Fruit fly (Drosophila melanogaster) whole organism, prepupa: Measurements from ENCODE around the gene TwdlV.

Experiments
- Blimp-1 ChIP-seq: fragments of 200-800 bp; sonication (Bioruptor generic); optimal IDR thresholded peaks from 3 replicates; lab custom pipeline; 2017; ENCODE audit warnings: missing biosample characterization, missing genetic modification characterization, mild to moderate bottlenecking, moderate library complexity, missing genetic modification reagents
- CG11762 ChIP-seq: fragments of 200-800 bp; sonication (Bioruptor generic); optimal IDR thresholded peaks from 3 replicates; lab custom pipeline; 2016; ENCODE audit warnings: missing biosample characterization, missing genetic modification characterization; ENCODE audit not compliant: insufficient read depth
- CG15336 ChIP-seq: fragments of 200-800 bp; sonication (Bioruptor generic); IDR thresholded peaks from 2 replicates; pipeline ENCODE4 v1.3.6; 2022; ENCODE audit warnings: missing biosample characterization, missing genetic modification characterization
- CG1621 ChIP-seq: fragments of 200-800 bp; sonication (Bioruptor generic); optimal IDR thresholded peaks from 3 replicates; lab custom pipeline; 2018; ENCODE audit warnings: missing biosample characterization, mild to moderate bottlenecking, missing genetic modification characterization
- CG16779 ChIP-seq: fragments of 200-800 bp; sonication (Bioruptor generic); optimal IDR thresholded peaks from 3 replicates; lab custom pipeline; 2017; ENCODE audit warnings: missing biosample characterization, mild to moderate bottlenecking, missing genetic modification characterization
- CG3032 ChIP-seq: fragments of 200-800 bp; optimal IDR thresholded peaks from 2 replicates; lab custom pipeline; 2019; ENCODE audit warnings: missing biosample characterization, mild to moderate bottlenecking, missing genetic modification characterization, moderate library complexity
- CG32006 ChIP-seq: fragments of 200-800 bp; sonication (Bioruptor generic); optimal IDR thresholded peaks from 3 replicates; lab custom pipeline; 2017; ENCODE audit warnings: missing biosample characterization, mild to moderate bottlenecking, missing genetic modification characterization
- CG34406 ChIP-seq: fragments of 200-800 bp; sonication (Bioruptor generic); optimal IDR thresholded peaks from 3 replicates; lab custom pipeline; 2016; ENCODE audit warnings: missing biosample characterization, missing genetic modification characterization
- CG3919 ChIP-seq: fragments of 200-800 bp; sonication (Bioruptor generic); optimal IDR thresholded peaks from 3 replicates; lab custom pipeline; 2016; ENCODE audit warnings: missing biosample characterization, missing genetic modification characterization
- CG4318 ChIP-seq: fragments of 200-800 bp; sonication (Bioruptor generic); optimal IDR thresholded peaks from 3 replicates; lab custom pipeline; 2017; ENCODE audit warnings: missing biosample characterization, mild to moderate bottlenecking, missing genetic modification characterization
- CG6276 ChIP-seq: fragments of 200-800 bp; sonication (Bioruptor generic); optimal IDR thresholded peaks from 2 replicates; lab custom pipeline; 2017; ENCODE audit warnings: missing biosample characterization, mild to moderate bottlenecking, missing genetic modification characterization
- CG6808 ChIP-seq: fragments of 200-800 bp; sonication (Bioruptor generic); optimal IDR thresholded peaks from 3 replicates; lab custom pipeline; 2017; ENCODE audit warnings: missing biosample characterization, missing genetic modification characterization, mild to moderate bottlenecking, moderate library complexity, missing genetic modification reagents
- CG6854 ChIP-seq: fragments of 200-800 bp; sonication (Bioruptor generic); optimal IDR thresholded peaks from 2 replicates; lab custom pipeline; 2017; ENCODE audit warnings: missing biosample characterization, mild to moderate bottlenecking, missing genetic modification characterization
- CG7368 ChIP-seq: fragments of 200-800 bp; sonication (Bioruptor generic); optimal IDR thresholded peaks from 3 replicates; lab custom pipeline; 2016; ENCODE audit warnings: missing biosample characterization, missing genetic modification characterization
- CG8119 ChIP-seq: fragments of 200-800 bp; sonication (Bioruptor generic); IDR thresholded peaks from 3 replicates; pipeline ENCODE4 v1.3.6; 2022; ENCODE audit warnings: missing biosample characterization, missing genetic modification characterization
- CG8319 ChIP-seq: fragments of 200-800 bp; sonication (Bioruptor generic); optimal IDR thresholded peaks from 3 replicates; lab custom pipeline; 2016; ENCODE audit warnings: missing biosample characterization, missing genetic modification characterization
- CG9139 ChIP-seq: fragments of 200-800 bp; sonication (Bioruptor generic); optimal IDR thresholded peaks from 3 replicates; lab custom pipeline; 2017; ENCODE audit warnings: missing biosample characterization, mild to moderate bottlenecking, missing genetic modification characterization
- Eip75B ChIP-seq: fragments of 200-800 bp; sonication (Bioruptor generic); optimal IDR thresholded peaks from 3 replicates; lab custom pipeline; 2016; ENCODE audit warnings: missing biosample characterization, missing genetic modification characterization
- Eip78C ChIP-seq: fragments of 200-800 bp; sonication (Bioruptor generic); peaks from one replicate; lab custom pipeline; 2016; ENCODE audit warnings: missing biosample characterization, missing genetic modification characterization
- Gug ChIP-seq: fragments of 200-800 bp; sonication (Bioruptor generic); IDR thresholded peaks from 2 replicates; pipeline ENCODE4 v1.3.6; 2022; ENCODE audit warnings: missing biosample characterization, missing genetic modification characterization
- Hr39 ChIP-seq: fragments of 200-800 bp; sonication (Bioruptor generic); optimal IDR thresholded peaks from 2 replicates; lab custom pipeline; 2016; ENCODE audit warnings: missing biosample characterization, missing genetic modification characterization
- Hr4 ChIP-seq: fragments of 200-800 bp; sonication (Bioruptor generic); optimal IDR thresholded peaks from 3 replicates; lab custom pipeline; 2016; ENCODE audit warnings: missing biosample characterization, missing genetic modification characterization
- Lpt ChIP-seq: fragments of 200-800 bp; sonication (Bioruptor generic); optimal IDR thresholded peaks from 3 replicates; lab custom pipeline; 2016; ENCODE audit warnings: missing biosample characterization, missing genetic modification characterization
- Met ChIP-seq: fragments of 200-800 bp; sonication (Bioruptor generic); optimal IDR thresholded peaks from 3 replicates; lab custom pipeline; 2016; ENCODE audit warnings: missing biosample characterization, missing genetic modification characterization
- Smox ChIP-seq: fragments of 200-800 bp; sonication (Bioruptor generic); optimal IDR thresholded peaks from 3 replicates; lab custom pipeline; 2016; ENCODE audit warnings: missing biosample characterization, missing genetic modification characterization
- Sox102F ChIP-seq: fragments of 200-800 bp; sonication (Bioruptor generic); optimal IDR thresholded peaks from 2 replicates; lab custom pipeline; 2016; ENCODE audit warnings: missing biosample characterization, mild to moderate bottlenecking, missing genetic modification characterization
- Sox14 ChIP-seq: fragments of 200-800 bp; sonication (Bioruptor generic); optimal IDR thresholded peaks from 3 replicates; lab custom pipeline; 2016; ENCODE audit warnings: missing biosample characterization, missing genetic modification characterization
- Sox15 ChIP-seq: fragments of 200-800 bp; sonication (Bioruptor generic); optimal IDR thresholded peaks from 3 replicates; lab custom pipeline; 2016; ENCODE audit warnings: missing biosample characterization, missing genetic modification characterization
- achi ChIP-seq: fragments of 200-800 bp; sonication (Bioruptor generic); optimal IDR thresholded peaks from 3 replicates; lab custom pipeline; 2016; ENCODE audit warnings: missing biosample characterization, missing genetic modification characterization
- acj6 ChIP-seq: fragments of 200-800 bp; sonication (Bioruptor generic); optimal IDR thresholded peaks from 3 replicates; lab custom pipeline; 2016; ENCODE audit warnings: missing biosample characterization, missing genetic modification characterization
- cyc ChIP-seq: fragments of 200-800 bp; sonication (Bioruptor generic); optimal IDR thresholded peaks from 3 replicates; lab custom pipeline; 2016; ENCODE audit warnings: missing biosample characterization, missing genetic modification characterization
- esn ChIP-seq: fragments of 200-800 bp; sonication (Bioruptor generic); optimal IDR thresholded peaks from 2 replicates; lab custom pipeline; 2016; ENCODE audit warnings: missing biosample characterization, mild to moderate bottlenecking, missing genetic modification characterization, moderate library complexity
- fd59A ChIP-seq: fragments of 200-800 bp; sonication (Bioruptor generic); optimal IDR thresholded peaks from 2 replicates; lab custom pipeline; 2017; ENCODE audit warnings: missing biosample characterization, mild to moderate bottlenecking, missing genetic modification characterization, missing genetic modification reagents
- fkh ChIP-seq: fragments of 200-800 bp; sonication (Bioruptor generic); optimal IDR thresholded peaks from 3 replicates; lab custom pipeline; 2017; ENCODE audit warnings: missing biosample characterization, mild to moderate bottlenecking, missing genetic modification characterization, moderate library complexity
- lz ChIP-seq: fragments of 200-800 bp; sonication (Bioruptor generic); optimal IDR thresholded peaks from 3 replicates; lab custom pipeline; 2016; ENCODE audit warnings: missing biosample characterization, missing genetic modification characterization
- pdm3 ChIP-seq: fragments of 200-800 bp; sonication (Bioruptor generic); optimal IDR thresholded peaks from 3 replicates; lab custom pipeline; 2016; ENCODE audit warnings: missing biosample characterization, missing genetic modification characterization
- salr ChIP-seq, 2 experiments: fragments of 200-800 bp; sonication (Bioruptor generic); optimal IDR thresholded peaks; 3 replicates each; lab custom pipeline; 2016 to 2018; ENCODE audit warnings: missing biosample characterization in 2 of 2, missing genetic modification characterization in 2 of 2, mild to moderate bottlenecking in 1 of 2
- spab ChIP-seq: fragments of 200-800 bp; sonication (Bioruptor generic); optimal IDR thresholded peaks from 2 replicates; lab custom pipeline; 2017; ENCODE audit warnings: missing biosample characterization, mild to moderate bottlenecking, missing genetic modification characterization, missing genetic modification reagents
- ss ChIP-seq, 2 experiments: fragments of 200-800 bp; sonication (Bioruptor generic); optimal IDR thresholded peaks; 2 replicates in 1 of 2; 3 replicates in 1 of 2; lab custom pipeline; 2017 to 2018; ENCODE audit warnings: mild to moderate bottlenecking in 2 of 2, missing biosample characterization in 2 of 2, missing genetic modification characterization in 2 of 2, moderate library complexity in 1 of 2
- svp ChIP-seq: fragments of 200-800 bp; sonication (Bioruptor generic); peaks from one replicate; lab custom pipeline; 2016; ENCODE audit warnings: missing biosample characterization, missing genetic modification characterization
- topi ChIP-seq: fragments of 200-800 bp; sonication (Bioruptor generic); optimal IDR thresholded peaks from 3 replicates; lab custom pipeline; 2016; ENCODE audit warnings: missing biosample characterization, missing genetic modification characterization
- vri ChIP-seq: fragments of 200-800 bp; sonication (Bioruptor generic); optimal IDR thresholded peaks from 3 replicates; lab custom pipeline; 2016; ENCODE audit warnings: missing biosample characterization, mild to moderate bottlenecking, missing genetic modification characterization

The TwdlV gene

dm6 chr3R:4236534-4236933 is 18.0 kb upstream of the TwdlV start (continued):
- TF ChIP-seq CG16779 (tag; lab: Kevin White, UChicago) (peak; percentile 37), Sox102F (GFP tag; lab: Kevin White, UChicago) (no peak), Hr4 (GFP tag; lab: Kevin White, UChicago) (no peak), Eip75B (peak; percentile 12), CG6854 (no peak), esn (GFP tag; lab: Kevin White, UChicago) (peak; percentile 25), topi (GFP tag; lab: Kevin White, UChicago) (peak; percentile 16), CG32006 (GFP tag; lab: Kevin White, UChicago) (no peak), Lpt (GFP tag; lab: Kevin White, UChicago) (peak; percentile 45), CG8119 (GFP tag; lab: Robert Waterston, UW) (no peak), lz (no peak), CG3032 (tag; lab: Kevin White, UChicago) (no peak), Smox (GFP tag; lab: Kevin White, UChicago) (no peak), acj6 (GFP tag; lab: Kevin White, UChicago) (no peak), CG6808 (GFP tag; lab: Kevin White, UChicago) (peak; percentile 0), CG1621 (tag; lab: Kevin White, UChicago) (peak; percentile 41), salr (GFP tag; optimal IDR thresholded peaks at IDR 0.05; lab: Kevin White, UChicago) (no peak), cyc (no peak), CG4318 (no peak), fkh (GFP tag; lab: Kevin White, UChicago) (no peak), Gug (no peak), vri (GFP tag; lab: Kevin White, UChicago) (no peak), CG3919 (GFP tag; lab: Kevin White, UChicago) (peak; percentile 14), Hr39 (GFP tag; lab: Kevin White, UChicago) (no peak), Blimp-1 (GFP tag; lab: Kevin White, UChicago) (no peak), CG34406 (GFP tag; lab: Kevin White, UChicago) (no peak), CG15336 (GFP tag; lab: Robert Waterston, UW) (no peak), CG9139 (peak; percentile 45)

- peak; percentile 95 for TF ChIP-seq svp (GFP tag; lab: Kevin White, UChicago)
- no peak for TF ChIP-seq lz
- TF ChIP-seq CG6808 (GFP tag; lab: Kevin White, UChicago), result no peak
- TF ChIP-seq fkh (GFP tag; lab: Kevin White, UChicago), result no peak
- peak; percentile 24 for TF ChIP-seq Eip78C (GFP tag; lab: Kevin White, UChicago)
- TF ChIP-seq Eip75B, result no peak
- TF ChIP-seq CG8119 (GFP tag; lab: Robert Waterston, UW), result no peak
- TF ChIP-seq, all 60 proteins: peak for 2
These were observed 12.7 kb upstream of the TwdlV start for dm6 chr3R:4241776-4242175.

- TF ChIP-seq CG1621 (tag; lab: Kevin White, UChicago) (peak; percentile 7), Smox (GFP tag; lab: Kevin White, UChicago) (no peak), svp (GFP tag; lab: Kevin White, UChicago) (peak; percentile 89), Sox15 (GFP tag; lab: Kevin White, UChicago) (no peak)
These were observed 12.2 kb upstream of the TwdlV start, which contains the start of gene CG14642 for dm6 chr3R:4242209-4242887. Gene CG14642, minus strand, starts transcription at chr3R:4242717.

dm6 chr3R:4243096-4243940 is 11.2 kb upstream of the TwdlV start, which contains the start of gene CG34305:
Gene CG34305, minus strand, starts transcription at chr3R:4243146.
- TF ChIP-seq fd59A, result no peak
- peak; percentile 54 for TF ChIP-seq pdm3 (GFP tag; lab: Kevin White, UChicago)
- peak; percentile 15 for TF ChIP-seq achi
- no peak for TF ChIP-seq CG15336 (GFP tag; lab: Robert Waterston, UW)
- TF ChIP-seq CG7368 (GFP tag; lab: Kevin White, UChicago), result no peak
- TF ChIP-seq spab (GFP tag; lab: Kevin White, UChicago), result no peak
- TF ChIP-seq Gug, result no peak
- TF ChIP-seq Eip75B, result peak; percentile 3
- TF ChIP-seq Met (GFP tag; lab: Kevin White, UChicago), result peak; percentile 62
- TF ChIP-seq CG6808 (GFP tag; lab: Kevin White, UChicago), result no peak
- no peak for TF ChIP-seq ss (GFP tag; optimal IDR thresholded peaks at IDR 0.05; lab: Kevin White, UChicago)
- peak; percentile 66 for TF ChIP-seq svp (GFP tag; lab: Kevin White, UChicago)
- TF ChIP-seq CG11762 (GFP tag; lab: Kevin White, UChicago), result peak; percentile 4
- TF ChIP-seq Sox14 (GFP tag; lab: Kevin White, UChicago), result no peak
- peak; percentile 46 for TF ChIP-seq Hr39 (GFP tag; lab: Kevin White, UChicago)
- TF ChIP-seq CG8319 (GFP tag; lab: Kevin White, UChicago), result peak; percentile 25
- peak; percentile 65 for TF ChIP-seq esn (GFP tag; lab: Kevin White, UChicago)
- TF ChIP-seq topi (GFP tag; lab: Kevin White, UChicago), result peak; percentile 58
- no peak for TF ChIP-seq CG6276 (GFP tag; lab: Kevin White, UChicago)
